Fruit fly (Drosophila melanogaster): ENCODE data around the gene Sry-beta.

Gene Sry-beta

DNA sequence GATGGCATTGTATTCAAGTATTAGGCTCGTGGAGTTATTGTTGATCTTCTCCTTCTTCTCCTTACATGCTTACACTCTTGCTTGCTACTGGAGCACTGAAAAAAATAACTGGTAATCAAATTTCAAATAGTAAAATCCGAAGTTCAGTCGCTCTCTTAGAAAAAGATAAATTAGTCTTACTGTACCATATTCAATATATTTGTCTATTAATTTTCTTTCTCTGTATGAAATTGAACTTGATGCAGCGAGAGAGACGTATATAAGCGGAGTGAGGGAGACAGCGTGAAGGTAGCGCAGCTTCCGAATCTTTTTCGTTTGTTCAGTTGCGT, 21.6 kb downstream of the Sry-beta start (continued):
- TF ChIP-seq slp2 (GFP tag; optimal IDR thresholded peaks at IDR 0.05) (peak; percentile 86), CG14667 (GFP tag; IDR thresholded peaks at IDR 0.05) (peak; percentile 88), CG8944 (GFP tag; optimal IDR thresholded peaks at IDR 0.05) (peak; percentile 89), CG10431 (GFP tag; optimal IDR thresholded peaks at IDR 0.05) (peak; percentile 6), CG12219 (GFP tag; optimal IDR thresholded peaks at IDR 0.05) (peak; percentile 64), NK7.1 (GFP tag; optimal IDR thresholded peaks at IDR 0.05) (peak; percentile 82), CG3726 (GFP tag; IDR thresholded peaks at IDR 0.05) (peak; percentile 85; the same call in 1 of the 3 replicates), CG3407 (GFP tag; optimal IDR thresholded peaks at IDR 0.05) (peak; percentile 82), CG8765 (GFP tag; IDR thresholded peaks at IDR 0.05) (no peak; the same call in 1 of the 2 replicates), zfh2 (GFP tag; optimal IDR thresholded peaks at IDR 0.05) (peak; percentile 38), CG9437 (GFP tag; optimal IDR thresholded peaks at IDR 0.05) (peak; percentile 46), br (optimal IDR thresholded peaks at IDR 0.05) (no peak), CG12942 (GFP tag; optimal IDR thresholded peaks at IDR 0.05) (peak; percentile 44), CG14965 (GFP tag; optimal IDR thresholded peaks at IDR 0.05; ENCODE audit: borderline replicate concordance) (peak; percentile 49), gt (GFP tag; IDR thresholded peaks at IDR 0.05) (peak; percentile 77), CG9876 (GFP tag; optimal IDR thresholded peaks at IDR 0.05) (peak; percentile 65), Camta (GFP tag; optimal IDR thresholded peaks at IDR 0.05) (peak; percentile 90), CG15696 (tag; optimal IDR thresholded peaks at IDR 0.05) (peak; percentile 43), CG11247 (GFP tag; IDR thresholded peaks at IDR 0.05) (peak; percentile 85), Antp (GFP tag; optimal IDR thresholded peaks at IDR 0.05) (peak; percentile 88), Stat92E (GFP tag; optimal IDR thresholded peaks at IDR 0.05) (peak in 1 of 3 experiments; percentile 83), CG31441 (GFP tag; IDR thresholded peaks at IDR 0.05) (peak; percentile 82), nerfin-1 (tag; optimal IDR thresholded peaks at IDR 0.05) (peak; percentile 89), CG7987 (GFP tag; optimal IDR thresholded peaks at IDR 0.05) (peak; percentile 80), CG34376 (GFP tag; optimal IDR thresholded peaks at IDR 0.05) (peak; percentile 37), nerfin-2 (GFP tag; IDR thresholded peaks at IDR 0.05; ENCODE audit: partially characterized antibody) (no peak), H15 (GFP tag; IDR thresholded peaks at IDR 0.05) (peak; percentile 89), CG10366 (GFP tag; IDR thresholded peaks at IDR 0.05) (peak; percentile 95), ci (GFP tag; IDR thresholded peaks at IDR 0.05) (peak; percentile 97), CG8924 (tag; optimal IDR thresholded peaks at IDR 0.05) (peak; percentile 91), ro (GFP tag; IDR thresholded peaks at IDR 0.05) (peak; percentile 38; the same call in 1 of the 2 replicates), schlank (tag; optimal IDR thresholded peaks at IDR 0.05) (no peak), repo (GFP tag; optimal IDR thresholded peaks at IDR 0.05) (peak; percentile 82), trem (tag; optimal IDR thresholded peaks at IDR 0.05) (peak; percentile 88), HLHmδ (GFP tag; optimal IDR thresholded peaks at IDR 0.05) (no peak), Gsc (GFP tag; IDR thresholded peaks at IDR 0.05) (peak; percentile 67), kay (GFP tag; optimal IDR thresholded peaks at IDR 0.05) (peak; percentile 32), CG6791 (GFP tag; IDR thresholded peaks at IDR 0.05; ENCODE audit: partially characterized antibody) (no peak), CG17912 (GFP tag; optimal IDR thresholded peaks at IDR 0.05) (no peak), Hsf (GFP tag; optimal IDR thresholded peaks at IDR 0.05) (peak; percentile 81), PHDP (tag; optimal IDR thresholded peaks at IDR 0.05) (peak; percentile 62), NC2β (GFP tag; optimal IDR thresholded peaks at IDR 0.05) (peak; percentile 50), ara (GFP tag; IDR thresholded peaks at IDR 0.05) (peak; percentile 90), Optix (GFP tag; IDR thresholded peaks at IDR 0.05) (peak; percentile 85), ash1 (GFP tag; optimal IDR thresholded peaks at IDR 0.05) (no peak), Hr78 (GFP tag; optimal IDR thresholded peaks at IDR 0.05) (peak in 1 of 2 experiments; percentile 76), otp (GFP tag; IDR thresholded peaks at IDR 0.05) (peak; percentile 93), sqz (GFP tag; optimal IDR thresholded peaks at IDR 0.05) (peak; percentile 75), CrebB (tag; optimal IDR thresholded peaks at IDR 0.05) (no peak), CG11398 (GFP tag; optimal IDR thresholded peaks at IDR 0.05) (peak; percentile 74), hb (GFP tag; IDR thresholded peaks at IDR 0.05; ENCODE audit: partially characterized antibody) (no peak)

Measured in whole organism, embryonic.